Worm (Caenorhabditis elegans) whole organism, L2 larva: Measurements from ENCODE around the gene snpc-3.4.

Source experiments
- ama-1 ChIP-seq: fragments of 150-350 bp; optimal IDR thresholded peaks from 2 replicates; lab custom pipeline; 2018; ENCODE audit warnings: inconsistent platforms
- blmp-1 ChIP-seq: sonication (generic microtip); optimal IDR thresholded peaks from 2 replicates; lab custom pipeline; 2017; ENCODE audit warnings: missing genetic modification characterization, mild to moderate bottlenecking, missing compliant biosample characterization, antibody characterized with exemption, moderate library complexity; ENCODE audit not compliant: insufficient read depth
- ceh-82 ChIP-seq: fragments of 150-350 bp; optimal IDR thresholded peaks from 2 replicates; lab custom pipeline; 2014; ENCODE audit warnings: missing biosample characterization, missing genetic modification characterization
- dmd-4 ChIP-seq: sonication (generic microtip); optimal IDR thresholded peaks from 2 replicates; lab custom pipeline; 2017; ENCODE audit warnings: missing biosample characterization, missing genetic modification characterization
- elt-1 ChIP-seq: fragments of 150-350 bp; optimal IDR thresholded peaks from 2 replicates; lab custom pipeline; 2014; ENCODE audit warnings: missing biosample characterization, missing genetic modification characterization
- elt-3 ChIP-seq: sonication (generic microtip); optimal IDR thresholded peaks from 2 replicates; lab custom pipeline; 2017; ENCODE audit warnings: missing biosample characterization, missing genetic modification characterization
- lsy-2 ChIP-seq, 2 experiments: fragments of 150-350 bp in 1 of 2; sonication (generic microtip) in 1 of 2; optimal IDR thresholded peaks; 2 replicates each; lab custom pipeline; 2014 to 2017; ENCODE audit warnings: missing biosample characterization in 2 of 2, missing genetic modification characterization in 2 of 2
- nhr-12 ChIP-seq: fragments of 150-350 bp; optimal IDR thresholded peaks from 2 replicates; lab custom pipeline; 2014; ENCODE audit warnings: missing biosample characterization, missing genetic modification characterization
- nhr-129 ChIP-seq: fragments of 150-350 bp; optimal IDR thresholded peaks from 2 replicates; lab custom pipeline; 2014; ENCODE audit warnings: missing biosample characterization, missing genetic modification characterization
- unc-62 ChIP-seq: fragments of 150-350 bp; optimal IDR thresholded peaks from 2 replicates; lab custom pipeline; 2014; ENCODE audit warnings: missing biosample characterization, missing genetic modification reagents, missing genetic modification characterization

- peak in 1 of 2 experiments; percentile 43 for TF ChIP-seq lsy-2 (tag; optimal IDR thresholded peaks at IDR 0.05; lab: Kevin White, UChicago)
- no peak for TF ChIP-seq elt-3 (tag; lab: Kevin White, UChicago)
- TF ChIP-seq unc-62 (GFP tag; lab: Kevin White, UChicago), result no peak
- peak; percentile 13 for TF ChIP-seq nhr-129
- TF ChIP-seq nhr-12 (tag; lab: Kevin White, UChicago), result no peak
- TF ChIP-seq elt-1 (tag; lab: Kevin White, UChicago), result no peak
- TF ChIP-seq ceh-82, result no peak
- no peak for TF ChIP-seq blmp-1 (tag; lab: Kevin White, UChicago)
- no peak for TF ChIP-seq dmd-4
- TF ChIP-seq ama-1 (lab: Kevin White, UChicago), result no peak
These were observed 9.7 kb upstream of the snpc-3.4 start for ce11 chrIII:4010168-4010567.
